Worm (Caenorhabditis elegans) whole organism, early embryonic: ENCODE data around the gene ceh-22.

ENCODE experiments used
- B0310.2 ChIP-seq: sonication (generic microtip); optimal IDR thresholded peaks from 2 replicates; lab custom pipeline; 2016; ENCODE audit warnings: mild to moderate bottlenecking, missing genetic modification characterization, missing compliant biosample characterization
- F13C5.2 ChIP-seq: sonication (generic microtip); optimal IDR thresholded peaks from 2 replicates; lab custom pipeline; 2017; ENCODE audit warnings: mild to moderate bottlenecking, missing genetic modification characterization, inconsistent platforms, missing compliant biosample characterization
- aly-1 ChIP-seq: sonication (generic microtip); optimal IDR thresholded peaks from 2 replicates; lab custom pipeline; 2016; ENCODE audit warnings: missing genetic modification characterization, missing compliant biosample characterization
- ama-1 ChIP-seq: fragments of 150-350 bp; optimal IDR thresholded peaks from 2 replicates; lab custom pipeline; 2014
- ceh-13 ChIP-seq: fragments of 200-800 bp; sonication (Bioruptor generic); optimal IDR thresholded peaks from 2 replicates; lab custom pipeline; 2018; ENCODE audit warnings: mild to moderate bottlenecking, missing genetic modification characterization, missing compliant biosample characterization
- ceh-36 ChIP-seq: sonication (generic microtip); optimal IDR thresholded peaks from 2 replicates; lab custom pipeline; 2016; ENCODE audit warnings: missing genetic modification characterization, inconsistent platforms, missing compliant biosample characterization
- ets-7 ChIP-seq: sonication (generic microtip); optimal IDR thresholded peaks from 2 replicates; lab custom pipeline; 2016; ENCODE audit warnings: missing genotype, missing genetic modification characterization, missing compliant biosample characterization
- flt-1 ChIP-seq: fragments of 200-800 bp; sonication (Bioruptor generic); IDR thresholded peaks from 2 replicates; pipeline ENCODE4 v1.3.6; 2022; ENCODE audit warnings: missing genetic modification characterization, missing compliant biosample characterization
- hmbx-1 ChIP-seq: sonication (generic microtip); optimal IDR thresholded peaks from 2 replicates; lab custom pipeline; 2016; ENCODE audit warnings: mild to moderate bottlenecking, missing genetic modification characterization, missing compliant biosample characterization
- hmg-4 ChIP-seq: fragments of 200-800 bp; sonication (Bioruptor generic); optimal IDR thresholded peaks from 2 replicates; lab custom pipeline; 2018; ENCODE audit warnings: mild to moderate bottlenecking, missing genetic modification characterization, missing compliant biosample characterization
- hnd-1 ChIP-seq: sonication (generic microtip); optimal IDR thresholded peaks from 2 replicates; lab custom pipeline; 2016; ENCODE audit warnings: missing genetic modification characterization, missing compliant biosample characterization
- pes-1 ChIP-seq: fragments of 200-800 bp; sonication (Bioruptor generic); IDR thresholded peaks from 2 replicates; pipeline ENCODE4 v1.3.6; 2022; ENCODE audit warnings: missing genetic modification reagents, missing genetic modification characterization, missing compliant biosample characterization
- scrt-1 ChIP-seq: fragments of 200-800 bp; sonication (Bioruptor generic); IDR thresholded peaks from 2 replicates; pipeline ENCODE4 v1.3.6; 2022; ENCODE audit warnings: missing genetic modification characterization, missing compliant biosample characterization
- sea-1 ChIP-seq: fragments of 200-800 bp; sonication (Bioruptor generic); conservative IDR thresholded peaks from 2 replicates; pipeline ENCODE4 v1.3.6; 2022; ENCODE audit warnings: missing genetic modification characterization, missing compliant biosample characterization
- tbx-11 ChIP-seq: fragments of 200-800 bp; sonication (Bioruptor generic); IDR thresholded peaks from 2 replicates; pipeline ENCODE4 v1.3.6; 2022; ENCODE audit warnings: missing genetic modification characterization, missing compliant biosample characterization
- tbx-37 ChIP-seq: fragments of 200-800 bp; sonication (Bioruptor generic); conservative IDR thresholded peaks from 2 replicates; pipeline ENCODE4 v1.3.6; 2022; ENCODE audit warnings: missing genetic modification reagents, missing genetic modification characterization, missing compliant biosample characterization
- tra-4 ChIP-seq: sonication (generic microtip); optimal IDR thresholded peaks from 2 replicates; lab custom pipeline; 2017; ENCODE audit warnings: missing genetic modification characterization, missing compliant biosample characterization

The ceh-22 gene

ce11 chrV:10714630-10715029 is 42.9 kb downstream of the ceh-22 start:
- TF ChIP-seq ceh-36 (no peak), sea-1 (GFP tag; lab: Robert Waterston, UW) (no peak), B0310.2 (tag; lab: Kevin White, UChicago) (no peak), hmbx-1 (tag; lab: Kevin White, UChicago) (no peak), flt-1 (GFP tag; lab: Robert Waterston, UW) (no peak), ceh-13 (GFP tag; lab: Kevin White, UChicago) (no peak)

ce11 chrV:10715158-10716152 is 43.7 kb downstream of the ceh-22 start:
- TF ChIP-seq F13C5.2 (tag; lab: Kevin White, UChicago) (peak; percentile 28), hmg-4 (GFP tag; lab: Kevin White, UChicago) (peak; percentile 46), B0310.2 (tag; lab: Kevin White, UChicago) (no peak), ama-1 (no peak)

ce11 chrV:10716865-10717713 is 45.4 kb downstream of the ceh-22 start:
- TF ChIP-seq pes-1 (GFP tag; lab: Robert Waterston, UW) (0 out of 2 replicates have a peak, but pooled peaks have one; percentile 39), tra-4 (no peak), aly-1 (tag; lab: Kevin White, UChicago) (peak; percentile 53), F13C5.2 (tag; lab: Kevin White, UChicago) (peak; percentile 52)

ce11 chrV:10718037-10718436 is 46.3 kb downstream of the ceh-22 start:
- no peak for TF ChIP-seq tbx-37 (GFP tag; lab: Robert Waterston, UW)
- TF ChIP-seq B0310.2 (tag; lab: Kevin White, UChicago) = no peak
- no peak for TF ChIP-seq hmg-4 (GFP tag; lab: Kevin White, UChicago)
- no peak for TF ChIP-seq hnd-1 (tag; lab: Kevin White, UChicago)
- TF ChIP-seq F13C5.2 (tag; lab: Kevin White, UChicago) = no peak
- no peak for TF ChIP-seq aly-1 (tag; lab: Kevin White, UChicago)
- TF ChIP-seq ama-1 = no peak
- no peak for TF ChIP-seq ceh-13 (GFP tag; lab: Kevin White, UChicago)
- TF ChIP-seq ceh-36 = no peak
- TF ChIP-seq flt-1 (GFP tag; lab: Robert Waterston, UW) = no peak
- TF ChIP-seq tra-4 = no peak
- no peak for TF ChIP-seq pes-1 (GFP tag; lab: Robert Waterston, UW)
- TF ChIP-seq tbx-11 (GFP tag; lab: Robert Waterston, UW) = no peak
- TF ChIP-seq ets-7 = no peak
- TF ChIP-seq sea-1 (GFP tag; lab: Robert Waterston, UW) = no peak
- no peak for TF ChIP-seq scrt-1 (GFP tag; lab: Robert Waterston, UW)

ce11 chrV:10719019-10719832 is 47.5 kb downstream of the ceh-22 start:
- TF ChIP-seq ets-7 (no peak), ceh-36 (no peak), hmbx-1 (tag; lab: Kevin White, UChicago) (no peak), tbx-11 (GFP tag; lab: Robert Waterston, UW) (no peak), B0310.2 (tag; lab: Kevin White, UChicago) (no peak), pes-1 (GFP tag; lab: Robert Waterston, UW) (no peak), tra-4 (no peak), F13C5.2 (tag; lab: Kevin White, UChicago) (no peak), ama-1 (no peak), scrt-1 (GFP tag; lab: Robert Waterston, UW) (no peak), tbx-37 (GFP tag; lab: Robert Waterston, UW) (no peak), hnd-1 (tag; lab: Kevin White, UChicago) (no peak), sea-1 (GFP tag; lab: Robert Waterston, UW) (no peak), flt-1 (GFP tag; lab: Robert Waterston, UW) (no peak), ceh-13 (GFP tag; lab: Kevin White, UChicago) (no peak), aly-1 (tag; lab: Kevin White, UChicago) (no peak), hmg-4 (GFP tag; lab: Kevin White, UChicago) (no peak)

ce11 chrV:10719833-10720170 is 48.1 kb downstream of the ceh-22 start:
- TF ChIP-seq aly-1 (tag; lab: Kevin White, UChicago) (no peak), sea-1 (GFP tag; lab: Robert Waterston, UW) (0 out of 2 replicates have a peak, but pooled peaks have one; percentile 13)
